Worm (Caenorhabditis elegans) whole organism, midembryonic: Measurements from ENCODE around the gene R05H10.3.

ENCODE experiments used
- T22C8.4 ChIP-seq: fragments of 200-800 bp; sonication (Bioruptor generic); IDR thresholded peaks from 2 replicates; pipeline ENCODE4 v1.3.6; 2022; ENCODE audit warnings: missing genetic modification characterization, missing compliant biosample characterization
- cog-1 ChIP-seq: sonication (generic microtip); optimal IDR thresholded peaks from 2 replicates; lab custom pipeline; 2016; ENCODE audit warnings: missing genetic modification characterization, missing compliant biosample characterization
- flt-1 ChIP-seq: fragments of 200-800 bp; sonication (Bioruptor generic); IDR thresholded peaks from 2 replicates; pipeline ENCODE4 v1.3.6; 2022; ENCODE audit warnings: missing genetic modification characterization, missing compliant biosample characterization
- klf-2 ChIP-seq: fragments of 200-800 bp; sonication (Bioruptor generic); conservative IDR thresholded peaks from 2 replicates; pipeline ENCODE4 v1.3.6; 2022; ENCODE audit warnings: missing genetic modification reagents, missing genetic modification characterization, missing compliant biosample characterization
- med-1 ChIP-seq: sonication (generic microtip); optimal IDR thresholded peaks from 2 replicates; lab custom pipeline; 2017; ENCODE audit warnings: missing genetic modification characterization, mild to moderate bottlenecking, missing compliant biosample characterization, antibody characterized with exemption, missing genetic modification reagents; ENCODE audit not compliant: insufficient read depth
- ref-1 ChIP-seq: fragments of 200-800 bp; sonication (Bioruptor generic); conservative IDR thresholded peaks from 2 replicates; pipeline ENCODE4 v1.3.6; 2022; ENCODE audit warnings: missing genetic modification reagents, missing genetic modification characterization, missing compliant biosample characterization
- tab-1 ChIP-seq: fragments of 200-800 bp; sonication (Bioruptor generic); IDR thresholded peaks from 2 replicates; pipeline ENCODE4 v1.3.6; 2022; ENCODE audit warnings: missing genetic modification characterization, missing compliant biosample characterization
- ztf-23 ChIP-seq: fragments of 200-800 bp; sonication (Bioruptor generic); IDR thresholded peaks from 2 replicates; pipeline ENCODE4 v1.3.6; 2022; ENCODE audit warnings: missing genetic modification reagents, missing genetic modification characterization, missing compliant biosample characterization
- ztf-29 ChIP-seq: fragments of 200-800 bp; sonication (Bioruptor generic); IDR thresholded peaks from 2 replicates; pipeline ENCODE4 v1.3.6; 2022; ENCODE audit warnings: missing genetic modification reagents, missing genetic modification characterization, missing compliant biosample characterization

DNA sequence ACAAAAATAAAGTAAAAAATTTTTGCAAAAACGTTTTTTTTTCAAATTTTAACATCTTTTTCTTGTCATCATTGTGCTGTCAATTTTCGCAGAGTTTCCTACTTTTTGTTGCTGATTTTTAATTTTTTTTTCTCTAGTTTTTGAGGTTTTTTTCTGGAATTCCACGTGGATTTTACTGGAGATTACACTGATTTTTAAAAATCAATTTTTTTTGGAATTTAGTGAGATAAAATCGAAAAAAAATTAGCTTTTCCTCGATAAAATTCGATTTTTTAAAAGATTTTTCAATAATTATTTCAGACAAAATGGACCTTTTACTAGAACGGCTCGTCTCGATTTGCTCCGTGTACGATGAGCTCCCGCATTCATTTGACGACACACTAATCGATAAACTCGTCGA is at the start of gene R05H10.3:
- TF ChIP-seq tab-1 (GFP tag; lab: Robert Waterston, UW) (no peak), cog-1 (tag; lab: Kevin White, UChicago) (no peak), ztf-29 (GFP tag; lab: Robert Waterston, UW) (no peak), T22C8.4 (no peak), ref-1 (GFP tag; lab: Robert Waterston, UW) (no peak), flt-1 (GFP tag; lab: Robert Waterston, UW) (no peak), ztf-23 (GFP tag; lab: Robert Waterston, UW) (no peak), med-1 (GFP tag; lab: Kevin White, UChicago) (no peak), klf-2 (GFP tag; lab: Robert Waterston, UW) (no peak)
